Fruit fly (Drosophila melanogaster) Kc167 (cell line): ENCODE results near the gene Csp.

Experiments used
- Myc ChIP-seq: fragments of >200 bp; optimal IDR thresholded peaks from 2 replicates; lab custom pipeline; 2017; ENCODE audit warnings: missing external identifiers
- Sin3A ChIP-seq: fragments of >200 bp; optimal IDR thresholded peaks from 2 replicates; lab custom pipeline; 2018; ENCODE audit warnings: missing external identifiers
- h ChIP-seq: fragments of >200 bp; optimal IDR thresholded peaks from 3 replicates; lab custom pipeline; 2018; ENCODE audit warnings: missing external identifiers
- insv ChIP-seq: fragments of >200 bp; optimal IDR thresholded peaks from 3 replicates; lab custom pipeline; 2018; ENCODE audit warnings: missing external identifiers
- psq ChIP-seq: fragments of >200 bp; optimal IDR thresholded peaks from 2 replicates; lab custom pipeline; 2017; ENCODE audit warnings: missing external identifiers
- ttk ChIP-seq: sonication (Bioruptor generic); optimal IDR thresholded peaks from 2 replicates; lab custom pipeline; 2017; ENCODE audit warnings: missing external identifiers

The Csp gene

dm6 chr3L:22287994-22288766 is 21.0 kb downstream of the Csp start, which contains the start of the genes Hem and IleRS:
Gene Hem (minus strand): TSS chr3L:22288195.
Gene IleRS (plus strand): TSS chr3L:22288665.
- TF ChIP-seq insv (lab: Kevin White, UChicago) (no peak), ttk (lab: Kevin White, UChicago) (no peak), h (lab: Kevin White, UChicago) (no peak), Myc (lab: Kevin White, UChicago) (no peak), psq (no peak), Sin3A (lab: Kevin White, UChicago) (no peak)

- TF ChIP-seq insv (lab: Kevin White, UChicago) (no peak), Sin3A (lab: Kevin White, UChicago) (no peak), ttk (lab: Kevin White, UChicago) (no peak), psq (no peak), Myc (lab: Kevin White, UChicago) (no peak), h (lab: Kevin White, UChicago) (no peak)
These were observed 49.7 kb downstream of the Csp start for dm6 chr3L:22316913-22317312.
